Worm (Caenorhabditis elegans) whole organism, late embryonic: Measurements from ENCODE around the gene ntr-2.

Experiments used
- Y22D7AL.16 ChIP-seq: sonication (generic microtip); optimal IDR thresholded peaks from 2 replicates; lab custom pipeline; 2016; ENCODE audit warnings: missing genetic modification characterization, missing compliant biosample characterization
- ahr-1 ChIP-seq: sonication (generic microtip); optimal IDR thresholded peaks from 2 replicates; lab custom pipeline; 2016; ENCODE audit warnings: missing genetic modification characterization, missing compliant biosample characterization
- ceh-18 ChIP-seq: sonication (generic microtip); optimal IDR thresholded peaks from 2 replicates; lab custom pipeline; 2016; ENCODE audit warnings: missing genetic modification characterization, missing compliant biosample characterization
- ceh-22 ChIP-seq: sonication (generic microtip); optimal IDR thresholded peaks from 2 replicates; lab custom pipeline; 2017; ENCODE audit warnings: missing biosample characterization, missing genetic modification characterization
- ceh-31 ChIP-seq: sonication (generic microtip); optimal IDR thresholded peaks from 2 replicates; lab custom pipeline; 2016; ENCODE audit warnings: missing genetic modification characterization, missing compliant biosample characterization
- ceh-45 ChIP-seq: fragments of 200-800 bp; sonication (Bioruptor generic); IDR thresholded peaks from 2 replicates; pipeline ENCODE4 v1.3.6; 2022; ENCODE audit warnings: missing genetic modification reagents, missing genetic modification characterization, missing compliant biosample characterization
- ceh-48 ChIP-seq: sonication (generic microtip); optimal IDR thresholded peaks from 2 replicates; lab custom pipeline; 2016; ENCODE audit warnings: missing genetic modification characterization, inconsistent platforms, missing compliant biosample characterization
- ceh-6 ChIP-seq: fragments of 200-800 bp; sonication (Bioruptor generic); optimal IDR thresholded peaks from 2 replicates; lab custom pipeline; 2018; ENCODE audit warnings: mild to moderate bottlenecking, missing genetic modification characterization, missing compliant biosample characterization
- dve-1 ChIP-seq: sonication (generic microtip); optimal IDR thresholded peaks from 2 replicates; lab custom pipeline; 2017; ENCODE audit warnings: antibody characterized with exemption, mild to moderate bottlenecking, missing genetic modification characterization, missing compliant biosample characterization
- elt-2 ChIP-seq: sonication (generic microtip); optimal IDR thresholded peaks from 2 replicates; lab custom pipeline; 2016; ENCODE audit warnings: missing genetic modification reagents, missing genetic modification characterization, missing compliant biosample characterization
- eyg-1 ChIP-seq: sonication (generic microtip); optimal IDR thresholded peaks from 2 replicates; lab custom pipeline; 2016; ENCODE audit warnings: missing genotype, missing genetic modification characterization, missing compliant biosample characterization
- fax-1 ChIP-seq: sonication (generic microtip); optimal IDR thresholded peaks from 2 replicates; lab custom pipeline; 2016; ENCODE audit warnings: missing genotype, missing genetic modification characterization, missing compliant biosample characterization
- fkh-10 ChIP-seq: fragments of 150-350 bp; optimal IDR thresholded peaks from 2 replicates; lab custom pipeline; 2014; ENCODE audit warnings: missing biosample characterization, missing genetic modification reagents, missing genetic modification characterization
- fkh-6 ChIP-seq: sonication (generic microtip); optimal IDR thresholded peaks from 2 replicates; lab custom pipeline; 2016; ENCODE audit warnings: missing genetic modification characterization, missing compliant biosample characterization
- hlh-13 ChIP-seq: fragments of 200-800 bp; sonication (Bioruptor generic); optimal IDR thresholded peaks from 2 replicates; lab custom pipeline; 2018; ENCODE audit warnings: mild to moderate bottlenecking, missing genetic modification characterization, missing compliant biosample characterization
- hlh-30 ChIP-seq: sonication (generic microtip); optimal IDR thresholded peaks from 2 replicates; lab custom pipeline; 2017; ENCODE audit warnings: antibody characterized with exemption, missing genetic modification characterization, missing compliant biosample characterization; ENCODE audit not compliant: insufficient read depth
- hlh-6 ChIP-seq: sonication (generic microtip); optimal IDR thresholded peaks from 2 replicates; lab custom pipeline; 2016; ENCODE audit warnings: missing genotype, missing genetic modification characterization, missing compliant biosample characterization
- hlh-8 ChIP-seq: sonication (generic microtip); optimal IDR thresholded peaks from 2 replicates; lab custom pipeline; 2016; ENCODE audit warnings: missing genotype, missing genetic modification characterization, missing compliant biosample characterization
- lin-11 ChIP-seq: fragments of 200-800 bp; sonication (Bioruptor generic); optimal IDR thresholded peaks from 2 replicates; lab custom pipeline; 2018; ENCODE audit warnings: mild to moderate bottlenecking, missing genetic modification characterization, missing compliant biosample characterization
- madf-2 ChIP-seq: sonication (generic microtip); optimal IDR thresholded peaks from 2 replicates; lab custom pipeline; 2017; ENCODE audit warnings: missing genetic modification characterization, missing compliant biosample characterization
- nfya-1 ChIP-seq: sonication (generic microtip); optimal IDR thresholded peaks from 2 replicates; lab custom pipeline; 2017; ENCODE audit warnings: missing genetic modification characterization, mild to moderate bottlenecking, missing compliant biosample characterization, antibody characterized with exemption, moderate library complexity
- nhr-11 ChIP-seq: fragments of 150-350 bp; optimal IDR thresholded peaks from 2 replicates; lab custom pipeline; 2014; ENCODE audit warnings: missing biosample characterization, missing genetic modification characterization
- npax-4 ChIP-seq: sonication (generic microtip); optimal IDR thresholded peaks from 2 replicates; lab custom pipeline; 2016; ENCODE audit warnings: missing genetic modification characterization, missing compliant biosample characterization
- pag-3 ChIP-seq: sonication (generic microtip); optimal IDR thresholded peaks from 2 replicates; lab custom pipeline; 2016; ENCODE audit warnings: missing compliant biosample characterization, missing genetic modification characterization, borderline replicate concordance
- pat-9 ChIP-seq: fragments of 200-800 bp; sonication (Bioruptor generic); optimal IDR thresholded peaks from 2 replicates; lab custom pipeline; 2018; ENCODE audit warnings: mild to moderate bottlenecking, missing genetic modification characterization, moderate library complexity, missing compliant biosample characterization
- pax-1 ChIP-seq: fragments of 150-350 bp; optimal IDR thresholded peaks from 2 replicates; lab custom pipeline; 2014; ENCODE audit warnings: missing biosample characterization, missing genetic modification characterization
- pha-2 ChIP-seq: sonication (generic microtip); optimal IDR thresholded peaks from 2 replicates; lab custom pipeline; 2017; ENCODE audit warnings: mild to moderate bottlenecking, missing genetic modification characterization, missing compliant biosample characterization
- pqm-1 ChIP-seq: sonication (generic microtip); optimal IDR thresholded peaks from 2 replicates; lab custom pipeline; 2016; ENCODE audit warnings: missing genetic modification characterization, missing compliant biosample characterization
- ref-2 ChIP-seq: sonication (generic microtip); optimal IDR thresholded peaks from 2 replicates; lab custom pipeline; 2016; ENCODE audit warnings: missing genetic modification characterization, missing compliant biosample characterization
- rnt-1 ChIP-seq: sonication (generic microtip); optimal IDR thresholded peaks from 2 replicates; lab custom pipeline; 2016; ENCODE audit warnings: missing genetic modification characterization, missing compliant biosample characterization
- sdc-2 ChIP-seq: sonication (generic microtip); optimal IDR thresholded peaks from 2 replicates; lab custom pipeline; 2016; ENCODE audit warnings: missing genotype, missing genetic modification characterization, missing compliant biosample characterization
- tbx-2 ChIP-seq: sonication (generic microtip); optimal IDR thresholded peaks from 2 replicates; lab custom pipeline; 2016; ENCODE audit warnings: missing genetic modification characterization, missing compliant biosample characterization
- tbx-7 ChIP-seq: sonication (generic microtip); optimal IDR thresholded peaks from 2 replicates; lab custom pipeline; 2016; ENCODE audit warnings: missing genotype, missing genetic modification characterization, missing compliant biosample characterization
- ttx-3 ChIP-seq: sonication (generic microtip); optimal IDR thresholded peaks from 2 replicates; lab custom pipeline; 2016; ENCODE audit warnings: missing genetic modification reagents, missing genetic modification characterization, missing compliant biosample characterization
- unc-3 ChIP-seq, 2 experiments: fragments of 200-800 bp in 1 of 2; sonication (Bioruptor generic) in 1 of 2; sonication (generic microtip) in 1 of 2; conservative IDR thresholded peaks in 1 of 2; optimal IDR thresholded peaks in 1 of 2; 2 replicates each; pipeline versions ENCODE4 v1.3.6 to Lab custom; 2016 to 2022; ENCODE audit warnings: missing compliant biosample characterization in 2 of 2, missing genetic modification characterization in 2 of 2, missing genetic modification reagents in 1 of 2
- unc-42 ChIP-seq: sonication (generic microtip); optimal IDR thresholded peaks from 2 replicates; lab custom pipeline; 2016; ENCODE audit warnings: missing genotype, missing genetic modification characterization, missing compliant biosample characterization
- unc-55 ChIP-seq: sonication (generic microtip); optimal IDR thresholded peaks from 2 replicates; lab custom pipeline; 2017; ENCODE audit warnings: missing biosample characterization, missing genetic modification reagents, missing genetic modification characterization
- ztf-16 ChIP-seq: sonication (generic microtip); optimal IDR thresholded peaks from 2 replicates; lab custom pipeline; 2017; ENCODE audit warnings: missing genetic modification characterization, missing compliant biosample characterization

The ntr-2 gene

ce11 chrX:14928854-14929253 lies at the start of gene ntr-2:
TSS of gene ntr-2 (minus strand) at chrX:14928954.
- TF ChIP-seq pax-1 (tag; lab: Kevin White, UChicago), result no peak
- TF ChIP-seq nhr-11 (tag; lab: Kevin White, UChicago), result no peak
- no peak for TF ChIP-seq rnt-1 (tag; lab: Kevin White, UChicago)
- TF ChIP-seq hlh-13 (GFP tag; lab: Kevin White, UChicago), result no peak
- no peak for TF ChIP-seq sdc-2 (tag; lab: Kevin White, UChicago)
- TF ChIP-seq fax-1 (tag; lab: Kevin White, UChicago), result no peak
- TF ChIP-seq madf-2 (tag; lab: Kevin White, UChicago), result no peak
- TF ChIP-seq ceh-45 (GFP tag; lab: Robert Waterston, UW), result no peak
- TF ChIP-seq pqm-1 (tag; lab: Kevin White, UChicago), result no peak
- no peak for TF ChIP-seq pha-2 (tag; lab: Kevin White, UChicago)
- no peak for TF ChIP-seq npax-4 (tag; lab: Kevin White, UChicago)
- no peak for TF ChIP-seq fkh-6
- TF ChIP-seq hlh-8, result no peak
- no peak for TF ChIP-seq unc-3 (GFP tag; conservative IDR thresholded peaks at IDR 0.05; lab: Robert Waterston, UW)
- TF ChIP-seq unc-3 (tag; optimal IDR thresholded peaks at IDR 0.05; lab: Kevin White, UChicago), result no peak
- TF ChIP-seq pat-9 (tag; lab: Kevin White, UChicago), result no peak
- TF ChIP-seq, all 69 proteins: peak for 0

- TF ChIP-seq lin-11 (tag; lab: Kevin White, UChicago) (no peak), hlh-6 (no peak), ttx-3 (tag; lab: Kevin White, UChicago) (no peak), unc-42 (tag; lab: Kevin White, UChicago) (peak; percentile 81), ceh-6 (no peak), elt-2 (tag; lab: Kevin White, UChicago) (no peak)
Observed at ce11 chrX:14976840-14977534, 48.2 kb upstream of the ntr-2 start.

ce11 chrX:14975467-14976167 lies 46.9 kb upstream of the ntr-2 start, which contains the start of gene F20D1.3:
TSS of gene F20D1.3 (plus strand) at chrX:14976117.
- TF ChIP-seq ref-2 (tag; lab: Kevin White, UChicago), result peak; percentile 67
- TF ChIP-seq unc-55 (GFP tag; lab: Kevin White, UChicago), result peak; percentile 61
- no peak for TF ChIP-seq ceh-22 (tag; lab: Kevin White, UChicago)
- peak; percentile 53 for TF ChIP-seq ceh-18
- TF ChIP-seq dve-1 (tag; lab: Kevin White, UChicago), result peak; percentile 18
- TF ChIP-seq fkh-10, result no peak
- TF ChIP-seq unc-3 (GFP tag; conservative IDR thresholded peaks at IDR 0.05; lab: Robert Waterston, UW), result no peak
- no peak for TF ChIP-seq unc-3 (tag; optimal IDR thresholded peaks at IDR 0.05; lab: Kevin White, UChicago)
- peak; percentile 53 for TF ChIP-seq tbx-2 (tag; lab: Kevin White, UChicago)
- TF ChIP-seq ceh-48 (tag; lab: Kevin White, UChicago), result peak; percentile 50
- TF ChIP-seq ceh-31 (tag; lab: Kevin White, UChicago), result peak; percentile 71
- TF ChIP-seq unc-42 (tag; lab: Kevin White, UChicago), result peak; percentile 84
- TF ChIP-seq nfya-1 (tag; lab: Kevin White, UChicago), result peak; percentile 25
- no peak for TF ChIP-seq npax-4 (tag; lab: Kevin White, UChicago)
- peak; percentile 28 for TF ChIP-seq hlh-13 (GFP tag; lab: Kevin White, UChicago)
- no peak for TF ChIP-seq hlh-30
- no peak for TF ChIP-seq Y22D7AL.16 (tag; lab: Kevin White, UChicago)
- TF ChIP-seq tbx-7, result no peak
- TF ChIP-seq, all 69 proteins: peak for 10

ce11 chrX:14973085-14973484 lies 44.3 kb upstream of the ntr-2 start:
- TF ChIP-seq ahr-1 (tag; lab: Kevin White, UChicago), result no peak
- TF ChIP-seq ceh-31 (tag; lab: Kevin White, UChicago), result no peak
- TF ChIP-seq tbx-7, result no peak
- TF ChIP-seq pat-9 (tag; lab: Kevin White, UChicago), result no peak
- TF ChIP-seq ztf-16 (tag; lab: Kevin White, UChicago), result no peak
- no peak for TF ChIP-seq eyg-1
- TF ChIP-seq pag-3, result no peak
- no peak for TF ChIP-seq dve-1 (tag; lab: Kevin White, UChicago)
